Fruit fly (Drosophila melanogaster): ENCODE data around the gene Ir94e.

- TF ChIP-seq dimm (GFP tag; IDR thresholded peaks at IDR 0.05), result no peak
- TF ChIP-seq chinmo (GFP tag; IDR thresholded peaks at IDR 0.05; ENCODE audit: partially characterized antibody), result no peak
- TF ChIP-seq zf30C (GFP tag; optimal IDR thresholded peaks at IDR 0.05), result no peak
- TF ChIP-seq ara (GFP tag; IDR thresholded peaks at IDR 0.05), result no peak
- TF ChIP-seq CG3163 (GFP tag; optimal IDR thresholded peaks at IDR 0.05), result no peak
- TF ChIP-seq B-H1 (GFP tag; IDR thresholded peaks at IDR 0.05), result no peak
- no peak for TF ChIP-seq CG13424 (tag; optimal IDR thresholded peaks at IDR 0.05)
These were observed 1.7 kb upstream of the Ir94e start, which contains the start of gene CG17380 for dm6 chr3R:23403628-23404027.

Measured in whole organism, embryonic.